Worm (Caenorhabditis elegans): Measurements from ENCODE around the gene kin-26.

The kin-26 gene

DNA sequence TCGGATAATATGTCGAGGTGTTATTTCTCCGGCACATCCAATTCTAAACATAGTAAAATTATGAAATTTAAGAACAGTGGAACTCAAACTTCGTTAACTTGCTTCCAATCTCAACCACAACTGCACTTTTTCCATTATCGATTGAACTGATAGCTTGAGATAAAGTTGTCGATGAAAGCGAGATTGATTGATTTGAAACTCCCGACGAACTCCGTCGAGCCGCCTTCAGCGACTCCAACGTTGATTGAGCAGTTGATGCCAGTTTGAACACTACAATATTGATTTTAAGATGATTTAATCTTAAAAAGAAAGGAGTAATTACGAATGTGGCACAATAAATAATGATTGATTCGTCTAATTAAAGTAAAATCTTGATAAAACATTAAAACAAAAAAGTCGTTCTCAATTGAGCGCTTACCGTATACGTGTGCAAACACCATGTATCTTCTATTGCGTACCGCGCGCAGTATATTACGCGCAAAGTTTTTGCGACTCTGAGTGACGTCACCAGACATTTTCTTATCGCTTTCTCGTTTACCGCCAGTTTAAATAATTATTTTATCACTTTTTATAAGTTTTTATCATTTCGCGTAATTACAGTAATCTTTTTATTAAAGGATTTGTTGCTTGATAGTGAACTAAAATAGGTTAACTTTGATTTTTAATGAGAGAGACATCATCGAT lies 24.7 kb upstream of the kin-26 start, which contains the start of gene arp-11:
TSS of gene arp-11 (minus strand) at position 51 of the 684 bp plus-strand sequence.
- TF ChIP-seq C34F6.9 (tag; optimal IDR thresholded peaks at IDR 0.05) (peak; percentile 88), ceh-82 (tag; optimal IDR thresholded peaks at IDR 0.05) (no peak), lin-13 (GFP tag; optimal IDR thresholded peaks at IDR 0.05) (peak; percentile 57), ZK546.5 (tag; optimal IDR thresholded peaks at IDR 0.05) (no peak), fos-1 (tag; optimal IDR thresholded peaks at IDR 0.05) (peak; percentile 50), blmp-1 (tag; optimal IDR thresholded peaks at IDR 0.05; ENCODE audit: insufficient read depth) (no peak), snpc-4 (tag; optimal IDR thresholded peaks at IDR 0.05) (peak; percentile 25), nhr-23 (tag; optimal IDR thresholded peaks at IDR 0.05) (no peak), nhr-25 (tag; optimal IDR thresholded peaks at IDR 0.05) (peak; percentile 41), gmeb-1 (tag; optimal IDR thresholded peaks at IDR 0.05) (peak; percentile 74), nhr-129 (tag; optimal IDR thresholded peaks at IDR 0.05) (peak; percentile 88), R02D3.7 (tag; optimal IDR thresholded peaks at IDR 0.05) (no peak), sem-4 (tag; optimal IDR thresholded peaks at IDR 0.05) (peak; percentile 70), elt-1 (tag; optimal IDR thresholded peaks at IDR 0.05) (no peak), egl-27 (tag; optimal IDR thresholded peaks at IDR 0.05) (peak; percentile 52), skn-1 (tag; optimal IDR thresholded peaks at IDR 0.05) (no peak), sma-9 (GFP tag; optimal IDR thresholded peaks at IDR 0.05) (peak; percentile 79), sma-9 (tag; optimal IDR thresholded peaks at IDR 0.05) (no peak), nhr-21 (tag; optimal IDR thresholded peaks at IDR 0.05) (peak; percentile 43), ztf-4 (tag; optimal IDR thresholded peaks at IDR 0.05) (peak; percentile 60), crh-2 (tag; optimal IDR thresholded peaks at IDR 0.05) (peak; percentile 92), nhr-237 (tag; optimal IDR thresholded peaks at IDR 0.05) (no peak), unc-55 (GFP tag; optimal IDR thresholded peaks at IDR 0.05) (peak; percentile 92), lsy-2 (tag; optimal IDR thresholded peaks at IDR 0.05) (peak; percentile 90 to 98), F13H6.1 (tag; optimal IDR thresholded peaks at IDR 0.05) (peak; percentile 69), lin-39 (tag; optimal IDR thresholded peaks at IDR 0.05) (no peak), nhr-6 (tag; optimal IDR thresholded peaks at IDR 0.05) (peak; percentile 22), ama-1 (optimal IDR thresholded peaks at IDR 0.05) (no peak), ztf-1 (GFP tag; conservative IDR thresholded peaks at IDR 0.05) (no peak), sma-3 (GFP tag; optimal IDR thresholded peaks at IDR 0.05) (peak; percentile 77), lin-11 (tag; optimal IDR thresholded peaks at IDR 0.05) (peak; percentile 51)

ce11 chrIV:7898489-7898888 lies 20.8 kb upstream of the kin-26 start:
- no peak for TF ChIP-seq zag-1 (tag; optimal IDR thresholded peaks at IDR 0.05)
- peak; percentile 89 for TF ChIP-seq fos-1 (tag; optimal IDR thresholded peaks at IDR 0.05)
- no peak for TF ChIP-seq unc-39 (tag; optimal IDR thresholded peaks at IDR 0.05)
- no peak for TF ChIP-seq nhr-23 (tag; optimal IDR thresholded peaks at IDR 0.05)
- no peak for TF ChIP-seq egl-27 (tag; optimal IDR thresholded peaks at IDR 0.05)
- TF ChIP-seq crh-2 (tag; optimal IDR thresholded peaks at IDR 0.05), result peak; percentile 38

- TF ChIP-seq zag-1 (tag; optimal IDR thresholded peaks at IDR 0.05) (no peak), lin-11 (tag; optimal IDR thresholded peaks at IDR 0.05) (no peak), egl-27 (tag; optimal IDR thresholded peaks at IDR 0.05) (no peak), ztf-11 (tag; optimal IDR thresholded peaks at IDR 0.05) (no peak), nhr-21 (tag; optimal IDR thresholded peaks at IDR 0.05) (no peak), nhr-23 (tag; optimal IDR thresholded peaks at IDR 0.05) (no peak), nhr-6 (tag; optimal IDR thresholded peaks at IDR 0.05) (no peak), aly-2 (tag; optimal IDR thresholded peaks at IDR 0.05) (no peak), snpc-4 (tag; optimal IDR thresholded peaks at IDR 0.05) (no peak), ztf-1 (GFP tag; conservative IDR thresholded peaks at IDR 0.05) (no peak), unc-55 (GFP tag; optimal IDR thresholded peaks at IDR 0.05) (no peak), nhr-129 (tag; optimal IDR thresholded peaks at IDR 0.05) (no peak), ztf-4 (tag; optimal IDR thresholded peaks at IDR 0.05) (no peak), blmp-1 (tag; optimal IDR thresholded peaks at IDR 0.05; ENCODE audit: insufficient read depth) (no peak), nhr-25 (tag; optimal IDR thresholded peaks at IDR 0.05) (no peak), lin-39 (tag; optimal IDR thresholded peaks at IDR 0.05) (no peak)
Observed at ce11 chrIV:7897953-7898352, 20.3 kb upstream of the kin-26 start.

- TF ChIP-seq nhr-12 (tag; optimal IDR thresholded peaks at IDR 0.05), result no peak
- TF ChIP-seq C34F6.9 (tag; optimal IDR thresholded peaks at IDR 0.05), result no peak
- no peak for TF ChIP-seq lin-39 (tag; optimal IDR thresholded peaks at IDR 0.05)
- no peak for TF ChIP-seq Y55F3AM.14 (GFP tag; optimal IDR thresholded peaks at IDR 0.05)
- TF ChIP-seq nhr-10 (tag; optimal IDR thresholded peaks at IDR 0.05), result no peak
- no peak for TF ChIP-seq mdl-1 (tag; optimal IDR thresholded peaks at IDR 0.05)
- no peak for TF ChIP-seq blmp-1 (tag; optimal IDR thresholded peaks at IDR 0.05; ENCODE audit: insufficient read depth)
- TF ChIP-seq F13H6.1 (tag; optimal IDR thresholded peaks at IDR 0.05), result no peak
- TF ChIP-seq R02D3.7 (tag; optimal IDR thresholded peaks at IDR 0.05), result no peak
- TF ChIP-seq ztf-1 (GFP tag; conservative IDR thresholded peaks at IDR 0.05), result no peak
- no peak for TF ChIP-seq nhr-21 (tag; optimal IDR thresholded peaks at IDR 0.05)
- no peak for TF ChIP-seq nhr-6 (tag; optimal IDR thresholded peaks at IDR 0.05)
- no peak for TF ChIP-seq ceh-16 (tag; optimal IDR thresholded peaks at IDR 0.05)
- no peak for TF ChIP-seq elt-3 (tag; optimal IDR thresholded peaks at IDR 0.05)
- TF ChIP-seq lsy-2 (tag; optimal IDR thresholded peaks at IDR 0.05), result peak in 1 of 2 experiments; percentile 5
- TF ChIP-seq nhr-23 (tag; optimal IDR thresholded peaks at IDR 0.05), result no peak
- TF ChIP-seq skn-1 (tag; optimal IDR thresholded peaks at IDR 0.05), result no peak
- no peak for TF ChIP-seq sem-4 (tag; optimal IDR thresholded peaks at IDR 0.05)
- TF ChIP-seq ceh-82 (tag; optimal IDR thresholded peaks at IDR 0.05), result no peak
- no peak for TF ChIP-seq zag-1 (tag; optimal IDR thresholded peaks at IDR 0.05)
- no peak for TF ChIP-seq unc-62 (GFP tag; optimal IDR thresholded peaks at IDR 0.05)
- TF ChIP-seq peb-1 (tag; optimal IDR thresholded peaks at IDR 0.05), result no peak
- TF ChIP-seq crh-2 (tag; optimal IDR thresholded peaks at IDR 0.05), result peak; percentile 18
- no peak for TF ChIP-seq fos-1 (tag; optimal IDR thresholded peaks at IDR 0.05)
- peak; percentile 37 for TF ChIP-seq unc-55 (GFP tag; optimal IDR thresholded peaks at IDR 0.05)
- TF ChIP-seq gmeb-1 (tag; optimal IDR thresholded peaks at IDR 0.05), result no peak
Observed at ce11 chrIV:7897443-7897842, 19.8 kb upstream of the kin-26 start, which contains the start of gene ilys-4. ilys-4 (minus strand) TSS chrIV:7897543.
